Fruit fly (Drosophila melanogaster) whole organism, prepupa: ENCODE data around the gene MsrA.

ENCODE experiments used
- Blimp-1 ChIP-seq: fragments of 200-800 bp; sonication (Bioruptor generic); optimal IDR thresholded peaks from 3 replicates; lab custom pipeline; 2017; ENCODE audit warnings: missing biosample characterization, missing genetic modification characterization, mild to moderate bottlenecking, moderate library complexity, missing genetic modification reagents
- CG10631 ChIP-seq: fragments of 200-800 bp; sonication (Bioruptor generic); optimal IDR thresholded peaks from 2 replicates; lab custom pipeline; 2016; ENCODE audit warnings: missing biosample characterization, missing genetic modification characterization
- CG10669 ChIP-seq: fragments of 200-800 bp; sonication (Bioruptor generic); optimal IDR thresholded peaks from 3 replicates; lab custom pipeline; 2018; ENCODE audit warnings: missing biosample characterization, mild to moderate bottlenecking, missing genetic modification characterization, moderate library complexity
- CG11294 ChIP-seq: fragments of 200-800 bp; sonication (Bioruptor generic); IDR thresholded peaks from 2 replicates; pipeline ENCODE4 v1.3.6; 2022; ENCODE audit warnings: missing biosample characterization, missing genetic modification characterization
- CG11902 ChIP-seq: fragments of 200-800 bp; sonication (Bioruptor generic); optimal IDR thresholded peaks from 3 replicates; lab custom pipeline; 2016; ENCODE audit warnings: missing biosample characterization, missing genetic modification characterization
- CG15336 ChIP-seq: fragments of 200-800 bp; sonication (Bioruptor generic); IDR thresholded peaks from 2 replicates; pipeline ENCODE4 v1.3.6; 2022; ENCODE audit warnings: missing biosample characterization, missing genetic modification characterization
- CG16779 ChIP-seq: fragments of 200-800 bp; sonication (Bioruptor generic); optimal IDR thresholded peaks from 3 replicates; lab custom pipeline; 2017; ENCODE audit warnings: missing biosample characterization, mild to moderate bottlenecking, missing genetic modification characterization
- CG3032 ChIP-seq: fragments of 200-800 bp; optimal IDR thresholded peaks from 2 replicates; lab custom pipeline; 2019; ENCODE audit warnings: missing biosample characterization, mild to moderate bottlenecking, missing genetic modification characterization, moderate library complexity
- CG32006 ChIP-seq: fragments of 200-800 bp; sonication (Bioruptor generic); optimal IDR thresholded peaks from 3 replicates; lab custom pipeline; 2017; ENCODE audit warnings: missing biosample characterization, mild to moderate bottlenecking, missing genetic modification characterization
- CG34406 ChIP-seq: fragments of 200-800 bp; sonication (Bioruptor generic); optimal IDR thresholded peaks from 3 replicates; lab custom pipeline; 2016; ENCODE audit warnings: missing biosample characterization, missing genetic modification characterization
- CG3919 ChIP-seq: fragments of 200-800 bp; sonication (Bioruptor generic); optimal IDR thresholded peaks from 3 replicates; lab custom pipeline; 2016; ENCODE audit warnings: missing biosample characterization, missing genetic modification characterization
- CG6163 ChIP-seq: fragments of 200-800 bp; sonication (Bioruptor generic); IDR thresholded peaks from 3 replicates; pipeline ENCODE4 v1.3.6; 2022; ENCODE audit warnings: missing biosample characterization, missing genetic modification characterization
- CG6792 ChIP-seq: fragments of 200-800 bp; sonication (Bioruptor generic); optimal IDR thresholded peaks from 3 replicates; lab custom pipeline; 2016; ENCODE audit warnings: missing biosample characterization, missing genetic modification characterization
- CG6808 ChIP-seq: fragments of 200-800 bp; sonication (Bioruptor generic); optimal IDR thresholded peaks from 3 replicates; lab custom pipeline; 2017; ENCODE audit warnings: missing biosample characterization, missing genetic modification characterization, mild to moderate bottlenecking, moderate library complexity, missing genetic modification reagents
- CG7368 ChIP-seq: fragments of 200-800 bp; sonication (Bioruptor generic); optimal IDR thresholded peaks from 3 replicates; lab custom pipeline; 2016; ENCODE audit warnings: missing biosample characterization, missing genetic modification characterization
- CG8119 ChIP-seq: fragments of 200-800 bp; sonication (Bioruptor generic); IDR thresholded peaks from 3 replicates; pipeline ENCODE4 v1.3.6; 2022; ENCODE audit warnings: missing biosample characterization, missing genetic modification characterization
- CG8319 ChIP-seq: fragments of 200-800 bp; sonication (Bioruptor generic); optimal IDR thresholded peaks from 3 replicates; lab custom pipeline; 2016; ENCODE audit warnings: missing biosample characterization, missing genetic modification characterization
- CG8632 ChIP-seq: fragments of 200-800 bp; sonication (Bioruptor generic); optimal IDR thresholded peaks from 3 replicates; lab custom pipeline; 2016; ENCODE audit warnings: missing biosample characterization, missing genetic modification characterization
- CG9139 ChIP-seq: fragments of 200-800 bp; sonication (Bioruptor generic); optimal IDR thresholded peaks from 3 replicates; lab custom pipeline; 2017; ENCODE audit warnings: missing biosample characterization, mild to moderate bottlenecking, missing genetic modification characterization
- Eip78C ChIP-seq: fragments of 200-800 bp; sonication (Bioruptor generic); peaks from one replicate; lab custom pipeline; 2016; ENCODE audit warnings: missing biosample characterization, missing genetic modification characterization
- Eip93F ChIP-seq: fragments of 200-800 bp; sonication (Bioruptor generic); optimal IDR thresholded peaks from 2 replicates; lab custom pipeline; 2016; ENCODE audit warnings: missing biosample characterization, mild to moderate bottlenecking, missing genetic modification characterization
- Ets21C ChIP-seq: fragments of 200-800 bp; sonication (Bioruptor generic); optimal IDR thresholded peaks from 3 replicates; lab custom pipeline; 2016; ENCODE audit warnings: missing biosample characterization, missing genetic modification characterization
- Ets96B ChIP-seq: fragments of 200-800 bp; optimal IDR thresholded peaks from 2 replicates; lab custom pipeline; 2019; ENCODE audit warnings: missing biosample characterization, mild to moderate bottlenecking, missing genetic modification characterization, moderate library complexity
- Gug ChIP-seq: fragments of 200-800 bp; sonication (Bioruptor generic); IDR thresholded peaks from 2 replicates; pipeline ENCODE4 v1.3.6; 2022; ENCODE audit warnings: missing biosample characterization, missing genetic modification characterization
- Hr38 ChIP-seq: sonication (Bioruptor generic); optimal IDR thresholded peaks from 2 replicates; lab custom pipeline; 2016; ENCODE audit warnings: missing biosample characterization, missing genetic modification characterization
- Hr39 ChIP-seq: fragments of 200-800 bp; sonication (Bioruptor generic); optimal IDR thresholded peaks from 2 replicates; lab custom pipeline; 2016; ENCODE audit warnings: missing biosample characterization, missing genetic modification characterization
- Hr4 ChIP-seq: fragments of 200-800 bp; sonication (Bioruptor generic); optimal IDR thresholded peaks from 3 replicates; lab custom pipeline; 2016; ENCODE audit warnings: missing biosample characterization, missing genetic modification characterization
- Lpt ChIP-seq: fragments of 200-800 bp; sonication (Bioruptor generic); optimal IDR thresholded peaks from 3 replicates; lab custom pipeline; 2016; ENCODE audit warnings: missing biosample characterization, missing genetic modification characterization
- Smox ChIP-seq: fragments of 200-800 bp; sonication (Bioruptor generic); optimal IDR thresholded peaks from 3 replicates; lab custom pipeline; 2016; ENCODE audit warnings: missing biosample characterization, missing genetic modification characterization
- Sox102F ChIP-seq: fragments of 200-800 bp; sonication (Bioruptor generic); optimal IDR thresholded peaks from 2 replicates; lab custom pipeline; 2016; ENCODE audit warnings: missing biosample characterization, mild to moderate bottlenecking, missing genetic modification characterization
- Sox14 ChIP-seq: fragments of 200-800 bp; sonication (Bioruptor generic); optimal IDR thresholded peaks from 3 replicates; lab custom pipeline; 2016; ENCODE audit warnings: missing biosample characterization, missing genetic modification characterization
- Sox15 ChIP-seq: fragments of 200-800 bp; sonication (Bioruptor generic); optimal IDR thresholded peaks from 3 replicates; lab custom pipeline; 2016; ENCODE audit warnings: missing biosample characterization, missing genetic modification characterization
- achi ChIP-seq: fragments of 200-800 bp; sonication (Bioruptor generic); optimal IDR thresholded peaks from 3 replicates; lab custom pipeline; 2016; ENCODE audit warnings: missing biosample characterization, missing genetic modification characterization
- dac ChIP-seq: fragments of 200-800 bp; sonication (Bioruptor generic); optimal IDR thresholded peaks from 2 replicates; lab custom pipeline; 2017; ENCODE audit warnings: missing biosample characterization, mild to moderate bottlenecking, missing genetic modification characterization
- dsx ChIP-seq: fragments of 200-800 bp; optimal IDR thresholded peaks from 3 replicates; lab custom pipeline; 2019; ENCODE audit warnings: missing biosample characterization, mild to moderate bottlenecking, missing genetic modification characterization, moderate library complexity; ENCODE audit not compliant: poor library complexity, severe bottlenecking
- eg ChIP-seq: fragments of 200-800 bp; sonication (Bioruptor generic); IDR thresholded peaks from 3 replicates; pipeline ENCODE4 v1.3.6; 2022; ENCODE audit warnings: missing biosample characterization, missing genetic modification characterization
- esn ChIP-seq: fragments of 200-800 bp; sonication (Bioruptor generic); optimal IDR thresholded peaks from 2 replicates; lab custom pipeline; 2016; ENCODE audit warnings: missing biosample characterization, mild to moderate bottlenecking, missing genetic modification characterization, moderate library complexity
- fd59A ChIP-seq: fragments of 200-800 bp; sonication (Bioruptor generic); optimal IDR thresholded peaks from 2 replicates; lab custom pipeline; 2017; ENCODE audit warnings: missing biosample characterization, mild to moderate bottlenecking, missing genetic modification characterization, missing genetic modification reagents
- fkh ChIP-seq: fragments of 200-800 bp; sonication (Bioruptor generic); optimal IDR thresholded peaks from 3 replicates; lab custom pipeline; 2017; ENCODE audit warnings: missing biosample characterization, mild to moderate bottlenecking, missing genetic modification characterization, moderate library complexity
- lz ChIP-seq: fragments of 200-800 bp; sonication (Bioruptor generic); optimal IDR thresholded peaks from 3 replicates; lab custom pipeline; 2016; ENCODE audit warnings: missing biosample characterization, missing genetic modification characterization
- net ChIP-seq: fragments of 200-800 bp; sonication (Bioruptor generic); optimal IDR thresholded peaks from 3 replicates; lab custom pipeline; 2016; ENCODE audit warnings: missing biosample characterization, missing genetic modification characterization
- pdm3 ChIP-seq: fragments of 200-800 bp; sonication (Bioruptor generic); optimal IDR thresholded peaks from 3 replicates; lab custom pipeline; 2016; ENCODE audit warnings: missing biosample characterization, missing genetic modification characterization
- salr ChIP-seq, 2 experiments: fragments of 200-800 bp; sonication (Bioruptor generic); optimal IDR thresholded peaks; 3 replicates each; lab custom pipeline; 2016 to 2018; ENCODE audit warnings: missing biosample characterization in 2 of 2, missing genetic modification characterization in 2 of 2, mild to moderate bottlenecking in 1 of 2
- spab ChIP-seq: fragments of 200-800 bp; sonication (Bioruptor generic); optimal IDR thresholded peaks from 2 replicates; lab custom pipeline; 2017; ENCODE audit warnings: missing biosample characterization, mild to moderate bottlenecking, missing genetic modification characterization, missing genetic modification reagents
- ss ChIP-seq, 2 experiments: fragments of 200-800 bp; sonication (Bioruptor generic); optimal IDR thresholded peaks; 2 replicates in 1 of 2; 3 replicates in 1 of 2; lab custom pipeline; 2017 to 2018; ENCODE audit warnings: mild to moderate bottlenecking in 2 of 2, missing biosample characterization in 2 of 2, missing genetic modification characterization in 2 of 2, moderate library complexity in 1 of 2
- svp ChIP-seq: fragments of 200-800 bp; sonication (Bioruptor generic); peaks from one replicate; lab custom pipeline; 2016; ENCODE audit warnings: missing biosample characterization, missing genetic modification characterization
- topi ChIP-seq: fragments of 200-800 bp; sonication (Bioruptor generic); optimal IDR thresholded peaks from 3 replicates; lab custom pipeline; 2016; ENCODE audit warnings: missing biosample characterization, missing genetic modification characterization
- vri ChIP-seq: fragments of 200-800 bp; sonication (Bioruptor generic); optimal IDR thresholded peaks from 3 replicates; lab custom pipeline; 2016; ENCODE audit warnings: missing biosample characterization, mild to moderate bottlenecking, missing genetic modification characterization

MsrA gene

dm6 chr3L:15500813-15501645 lies 9.8 kb upstream of the MsrA start, which contains the start of gene CG7272:
Gene CG7272 (plus strand): TSS chr3L:15500938.
- TF ChIP-seq Sox102F (GFP tag; lab: Kevin White, UChicago) (no peak), CG8319 (GFP tag; lab: Kevin White, UChicago) (no peak), CG16779 (no peak), CG32006 (GFP tag; lab: Kevin White, UChicago) (peak; percentile 38), Eip93F (GFP tag; lab: Kevin White, UChicago) (no peak), esn (GFP tag; lab: Kevin White, UChicago) (no peak), CG6792 (GFP tag; lab: Kevin White, UChicago) (no peak), eg (GFP tag; lab: Robert Waterston, UW) (no peak; the same call in 1 of the 3 replicates), Smox (GFP tag; lab: Kevin White, UChicago) (no peak), Lpt (peak; percentile 28), Ets96B (tag; lab: Kevin White, UChicago) (no peak), Sox15 (GFP tag; lab: Kevin White, UChicago) (no peak), CG8632 (no peak), spab (no peak), CG10631 (GFP tag; lab: Kevin White, UChicago) (no peak), CG9139 (GFP tag; lab: Kevin White, UChicago) (no peak), vri (GFP tag; lab: Kevin White, UChicago) (peak; percentile 26), CG11902 (GFP tag; lab: Kevin White, UChicago) (no peak), ss (GFP tag; optimal IDR thresholded peaks at IDR 0.05; lab: Kevin White, UChicago) (no peak), CG3032 (tag; lab: Kevin White, UChicago) (no peak), CG8119 (peak; percentile 25; the same call in 1 of the 3 replicates), Sox14 (GFP tag; lab: Kevin White, UChicago) (peak; percentile 60), CG3919 (GFP tag; lab: Kevin White, UChicago) (peak; percentile 51), Hr4 (GFP tag; lab: Kevin White, UChicago) (peak; percentile 0), net (GFP tag; lab: Kevin White, UChicago) (no peak), CG34406 (GFP tag; lab: Kevin White, UChicago) (no peak), dac (GFP tag; lab: Kevin White, UChicago) (no peak), lz (no peak), CG11294 (no peak), Blimp-1 (GFP tag; lab: Kevin White, UChicago) (no peak), Gug (GFP tag; lab: Robert Waterston, UW) (no peak), CG6808 (GFP tag; lab: Kevin White, UChicago) (no peak), CG7368 (no peak), Eip78C (peak; percentile 68), dsx (GFP tag; lab: Kevin White, UChicago) (no peak), fd59A (no peak), svp (GFP tag; lab: Kevin White, UChicago) (no peak), achi (no peak), Hr38 (GFP tag; lab: Kevin White, UChicago) (no peak), Ets21C (GFP tag; lab: Kevin White, UChicago) (no peak), CG15336 (GFP tag; lab: Robert Waterston, UW) (peak; percentile 15; the same call in 1 of the 2 replicates), salr (GFP tag; optimal IDR thresholded peaks at IDR 0.05; lab: Kevin White, UChicago) (no peak), pdm3 (GFP tag; lab: Kevin White, UChicago) (no peak), topi (peak; percentile 7), CG10669 (GFP tag; lab: Kevin White, UChicago) (no peak), Hr39 (GFP tag; lab: Kevin White, UChicago) (no peak), fkh (GFP tag; lab: Kevin White, UChicago) (peak; percentile 85), CG6163 (GFP tag; lab: Robert Waterston, UW) (peak; percentile 48; the same call in 2 of the 3 replicates)
- TF ChIP-seq, all 60 proteins: peak for 12
